Worm (Caenorhabditis elegans) whole organism, early embryonic: Measurements from ENCODE around the gene B0280.17.

ENCODE experiments used
- B0310.2 ChIP-seq: sonication (generic microtip); optimal IDR thresholded peaks from 2 replicates; lab custom pipeline; 2016; ENCODE audit warnings: mild to moderate bottlenecking, missing genetic modification characterization, missing compliant biosample characterization
- F13C5.2 ChIP-seq: sonication (generic microtip); optimal IDR thresholded peaks from 2 replicates; lab custom pipeline; 2017; ENCODE audit warnings: mild to moderate bottlenecking, missing genetic modification characterization, inconsistent platforms, missing compliant biosample characterization
- aly-1 ChIP-seq: sonication (generic microtip); optimal IDR thresholded peaks from 2 replicates; lab custom pipeline; 2016; ENCODE audit warnings: missing genetic modification characterization, missing compliant biosample characterization
- ama-1 ChIP-seq: fragments of 150-350 bp; optimal IDR thresholded peaks from 2 replicates; lab custom pipeline; 2014
- ceh-13 ChIP-seq: fragments of 200-800 bp; sonication (Bioruptor generic); optimal IDR thresholded peaks from 2 replicates; lab custom pipeline; 2018; ENCODE audit warnings: mild to moderate bottlenecking, missing genetic modification characterization, missing compliant biosample characterization
- ceh-36 ChIP-seq: sonication (generic microtip); optimal IDR thresholded peaks from 2 replicates; lab custom pipeline; 2016; ENCODE audit warnings: missing genetic modification characterization, inconsistent platforms, missing compliant biosample characterization
- ets-7 ChIP-seq: sonication (generic microtip); optimal IDR thresholded peaks from 2 replicates; lab custom pipeline; 2016; ENCODE audit warnings: missing genotype, missing genetic modification characterization, missing compliant biosample characterization
- flt-1 ChIP-seq: fragments of 200-800 bp; sonication (Bioruptor generic); IDR thresholded peaks from 2 replicates; pipeline ENCODE4 v1.3.6; 2022; ENCODE audit warnings: missing genetic modification characterization, missing compliant biosample characterization
- hmbx-1 ChIP-seq: sonication (generic microtip); optimal IDR thresholded peaks from 2 replicates; lab custom pipeline; 2016; ENCODE audit warnings: mild to moderate bottlenecking, missing genetic modification characterization, missing compliant biosample characterization
- hmg-4 ChIP-seq: fragments of 200-800 bp; sonication (Bioruptor generic); optimal IDR thresholded peaks from 2 replicates; lab custom pipeline; 2018; ENCODE audit warnings: mild to moderate bottlenecking, missing genetic modification characterization, missing compliant biosample characterization
- hnd-1 ChIP-seq: sonication (generic microtip); optimal IDR thresholded peaks from 2 replicates; lab custom pipeline; 2016; ENCODE audit warnings: missing genetic modification characterization, missing compliant biosample characterization
- pes-1 ChIP-seq: fragments of 200-800 bp; sonication (Bioruptor generic); IDR thresholded peaks from 2 replicates; pipeline ENCODE4 v1.3.6; 2022; ENCODE audit warnings: missing genetic modification reagents, missing genetic modification characterization, missing compliant biosample characterization
- scrt-1 ChIP-seq: fragments of 200-800 bp; sonication (Bioruptor generic); IDR thresholded peaks from 2 replicates; pipeline ENCODE4 v1.3.6; 2022; ENCODE audit warnings: missing genetic modification characterization, missing compliant biosample characterization
- sea-1 ChIP-seq: fragments of 200-800 bp; sonication (Bioruptor generic); conservative IDR thresholded peaks from 2 replicates; pipeline ENCODE4 v1.3.6; 2022; ENCODE audit warnings: missing genetic modification characterization, missing compliant biosample characterization
- tbx-11 ChIP-seq: fragments of 200-800 bp; sonication (Bioruptor generic); IDR thresholded peaks from 2 replicates; pipeline ENCODE4 v1.3.6; 2022; ENCODE audit warnings: missing genetic modification characterization, missing compliant biosample characterization
- tbx-37 ChIP-seq: fragments of 200-800 bp; sonication (Bioruptor generic); conservative IDR thresholded peaks from 2 replicates; pipeline ENCODE4 v1.3.6; 2022; ENCODE audit warnings: missing genetic modification reagents, missing genetic modification characterization, missing compliant biosample characterization
- tra-4 ChIP-seq: sonication (generic microtip); optimal IDR thresholded peaks from 2 replicates; lab custom pipeline; 2017; ENCODE audit warnings: missing genetic modification characterization, missing compliant biosample characterization

The B0280.17 gene

ce11 chrIII:7167568-7167937 is 31.6 kb upstream of the B0280.17 start, which contains the start of gene acs-4:
acs-4 (plus strand) TSS chrIII:7167838.
- TF ChIP-seq scrt-1 (no peak), ceh-36 (no peak), tbx-11 (no peak), tra-4 (tag; lab: Kevin White, UChicago) (no peak), F13C5.2 (tag; lab: Kevin White, UChicago) (no peak), aly-1 (tag; lab: Kevin White, UChicago) (no peak), hmg-4 (GFP tag; lab: Kevin White, UChicago) (no peak), B0310.2 (tag; lab: Kevin White, UChicago) (no peak), hnd-1 (tag; lab: Kevin White, UChicago) (no peak), sea-1 (GFP tag; lab: Robert Waterston, UW) (no peak), tbx-37 (no peak), hmbx-1 (tag; lab: Kevin White, UChicago) (no peak), ets-7 (tag; lab: Kevin White, UChicago) (no peak), flt-1 (GFP tag; lab: Robert Waterston, UW) (no peak), ceh-13 (no peak), ama-1 (no peak), pes-1 (GFP tag; lab: Robert Waterston, UW) (no peak)

DNA sequence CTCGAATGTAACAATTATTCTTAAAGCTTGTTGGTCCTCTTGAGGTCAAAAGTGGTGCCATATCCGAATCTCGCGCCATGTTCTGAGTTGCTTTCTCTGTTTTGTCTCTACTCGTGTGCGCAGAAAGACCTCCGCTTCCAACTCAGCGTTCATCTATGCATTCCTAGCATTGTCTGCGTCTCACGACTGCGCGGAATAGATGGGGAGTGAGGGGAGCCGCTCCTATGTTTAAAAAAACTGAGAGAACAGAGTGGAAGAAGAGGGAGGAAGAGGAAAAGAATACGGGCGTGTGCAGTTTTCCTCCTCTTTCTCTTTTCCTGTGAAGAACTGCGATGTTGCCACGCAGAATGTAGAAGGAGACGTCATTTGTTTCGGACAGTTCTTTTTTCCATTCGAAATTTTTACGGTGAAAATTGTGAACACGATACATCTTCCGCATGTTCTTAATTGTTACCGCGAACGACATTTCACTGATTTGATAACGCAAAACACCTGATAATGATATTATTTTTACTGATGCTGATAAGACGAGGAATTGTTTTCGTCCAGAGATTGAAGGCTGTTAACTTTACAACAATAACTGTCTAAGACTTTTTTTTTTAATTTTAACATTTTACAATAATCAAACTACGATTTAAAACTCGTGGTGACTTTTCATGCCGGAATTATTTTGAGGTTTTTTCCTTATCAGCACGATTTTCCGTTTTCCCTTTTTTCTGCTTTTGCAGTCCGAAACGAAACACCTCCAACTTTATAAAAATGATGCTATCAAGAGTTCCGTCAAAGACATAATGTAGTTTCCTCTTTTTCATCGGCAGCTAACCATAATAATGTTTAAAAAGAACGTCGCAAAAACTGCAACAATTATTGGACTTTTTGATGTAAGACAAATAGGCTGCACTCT is 31.0 kb upstream of the B0280.17 start:
- TF ChIP-seq hmg-4 (GFP tag; lab: Kevin White, UChicago) = no peak
- TF ChIP-seq sea-1 (GFP tag; lab: Robert Waterston, UW) = no peak
- TF ChIP-seq flt-1 (GFP tag; lab: Robert Waterston, UW) = no peak
- TF ChIP-seq ama-1 = no peak
- TF ChIP-seq F13C5.2 (tag; lab: Kevin White, UChicago) = no peak
- TF ChIP-seq ets-7 (tag; lab: Kevin White, UChicago) = no peak
- TF ChIP-seq tbx-37 = no peak
- TF ChIP-seq scrt-1 = no peak
- TF ChIP-seq pes-1 (GFP tag; lab: Robert Waterston, UW) = no peak
- no peak for TF ChIP-seq B0310.2 (tag; lab: Kevin White, UChicago)

DNA sequence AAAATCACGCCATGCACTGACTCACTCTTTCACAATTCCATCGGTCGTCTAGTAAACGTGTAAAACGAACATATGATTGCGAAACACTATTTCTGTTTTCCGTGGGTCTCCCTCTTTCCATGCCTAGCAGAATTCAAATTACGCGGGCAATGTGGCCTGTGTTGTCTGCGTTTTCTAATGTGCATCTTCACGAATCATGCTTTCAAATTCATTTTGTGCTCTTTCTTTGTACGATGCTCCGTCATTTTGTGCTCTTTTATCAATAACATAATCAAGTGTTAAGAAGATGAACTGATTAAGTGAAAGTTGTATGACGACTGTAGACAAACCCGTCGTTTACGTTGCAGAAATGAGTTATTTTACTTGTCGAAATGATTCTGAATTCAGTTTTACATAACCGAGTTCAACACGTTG is 29.9 kb upstream of the B0280.17 start:
- TF ChIP-seq tbx-37 (no peak), flt-1 (GFP tag; lab: Robert Waterston, UW) (no peak), ets-7 (tag; lab: Kevin White, UChicago) (no peak)

DNA sequence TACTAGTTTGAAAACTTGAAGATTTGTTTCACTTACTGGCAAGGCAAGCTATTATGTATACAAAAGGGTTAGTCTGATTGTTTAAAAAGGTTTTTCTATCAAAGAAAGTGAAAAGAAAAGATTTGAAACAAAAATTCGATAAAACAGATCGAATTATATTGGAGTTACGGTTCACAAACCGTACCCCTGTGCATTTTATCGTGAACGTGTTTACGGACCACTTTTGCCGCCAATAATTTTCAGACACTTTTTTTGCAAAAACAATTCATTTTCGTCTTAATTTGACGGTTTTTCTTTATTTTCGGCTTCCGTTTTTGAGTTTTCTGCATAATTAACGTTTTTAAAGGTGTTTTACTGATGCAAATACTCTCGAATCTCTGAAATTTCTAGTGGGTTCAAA is 29.4 kb upstream of the B0280.17 start:
- TF ChIP-seq F13C5.2 (tag; lab: Kevin White, UChicago) (no peak), ama-1 (no peak), scrt-1 (no peak), hmg-4 (GFP tag; lab: Kevin White, UChicago) (no peak), aly-1 (tag; lab: Kevin White, UChicago) (no peak), hmbx-1 (tag; lab: Kevin White, UChicago) (no peak), B0310.2 (tag; lab: Kevin White, UChicago) (no peak), flt-1 (GFP tag; lab: Robert Waterston, UW) (no peak), ceh-13 (no peak), tra-4 (tag; lab: Kevin White, UChicago) (no peak), ceh-36 (no peak), tbx-37 (no peak), sea-1 (GFP tag; lab: Robert Waterston, UW) (no peak), hnd-1 (tag; lab: Kevin White, UChicago) (no peak), tbx-11 (no peak), pes-1 (GFP tag; lab: Robert Waterston, UW) (no peak), ets-7 (tag; lab: Kevin White, UChicago) (no peak)

ce11 chrIII:7162065-7162762 is 26.3 kb upstream of the B0280.17 start, which contains the start of the genes syf-2 and K04G7.1:
syf-2 (minus strand) TSS chrIII:7162115.
K04G7.1 (plus strand) TSS chrIII:7162712.
- peak; percentile 75 for TF ChIP-seq F13C5.2 (tag; lab: Kevin White, UChicago)
- no peak for TF ChIP-seq aly-1 (tag; lab: Kevin White, UChicago)
- peak; percentile 69 for TF ChIP-seq hmg-4 (GFP tag; lab: Kevin White, UChicago)
- TF ChIP-seq hmbx-1 (tag; lab: Kevin White, UChicago) = no peak

DNA sequence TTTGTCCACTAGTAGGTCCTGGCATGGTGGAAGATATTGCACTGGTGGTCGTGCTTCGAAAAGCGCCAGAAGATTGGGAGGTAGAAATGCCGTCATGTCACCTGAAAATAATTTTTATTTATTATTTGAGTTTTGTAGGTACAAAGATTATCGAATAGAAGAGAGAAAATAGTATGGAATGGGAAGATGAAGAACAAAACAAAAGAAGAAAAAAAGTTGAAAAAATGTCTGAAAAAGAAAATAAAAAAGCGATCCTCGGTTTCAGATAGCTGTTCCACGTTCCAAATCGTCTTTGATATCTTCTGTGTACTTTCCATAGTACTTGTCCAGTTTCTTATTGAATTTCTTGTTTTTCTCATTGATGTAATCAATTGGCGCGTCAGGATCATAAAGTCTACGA is 25.1 kb upstream of the B0280.17 start, which contains the start of gene rnp-7:
Gene rnp-7, minus strand, starts transcription at position 101 of the 400 bp plus-strand sequence.
- no peak for TF ChIP-seq tbx-37
- no peak for TF ChIP-seq flt-1 (GFP tag; lab: Robert Waterston, UW)
- no peak for TF ChIP-seq ceh-13
- no peak for TF ChIP-seq ets-7 (tag; lab: Kevin White, UChicago)
- TF ChIP-seq pes-1 (GFP tag; lab: Robert Waterston, UW) = no peak
- TF ChIP-seq tra-4 (tag; lab: Kevin White, UChicago) = no peak
- no peak for TF ChIP-seq hmg-4 (GFP tag; lab: Kevin White, UChicago)
- no peak for TF ChIP-seq aly-1 (tag; lab: Kevin White, UChicago)
- no peak for TF ChIP-seq ama-1
- no peak for TF ChIP-seq F13C5.2 (tag; lab: Kevin White, UChicago)
- TF ChIP-seq scrt-1 = no peak
- TF ChIP-seq sea-1 (GFP tag; lab: Robert Waterston, UW) = no peak
- TF ChIP-seq hmbx-1 (tag; lab: Kevin White, UChicago) = no peak
- no peak for TF ChIP-seq tbx-11
- TF ChIP-seq ceh-36 = no peak
- TF ChIP-seq B0310.2 (tag; lab: Kevin White, UChicago) = no peak
- TF ChIP-seq hnd-1 (tag; lab: Kevin White, UChicago) = no peak

DNA sequence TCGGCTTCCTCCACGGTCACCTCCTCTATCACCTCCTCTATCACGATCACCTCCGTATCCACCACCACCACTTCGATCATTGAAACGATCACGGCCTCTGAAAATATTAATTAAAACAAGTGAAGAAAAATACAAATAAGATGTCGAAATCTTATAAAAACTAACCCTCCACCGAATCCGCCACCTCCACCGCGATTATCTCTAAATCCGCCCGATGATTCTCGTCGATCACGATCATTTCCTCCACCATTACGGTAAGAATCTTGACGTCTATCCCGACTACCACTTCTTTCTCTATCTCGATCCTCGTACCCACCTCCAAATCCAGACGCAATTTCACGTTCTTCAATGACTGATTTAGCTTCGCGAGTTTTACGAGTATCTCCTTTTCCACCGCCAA is 23.3 kb upstream of the B0280.17 start:
- TF ChIP-seq ceh-36 (no peak), pes-1 (GFP tag; lab: Robert Waterston, UW) (no peak), scrt-1 (no peak), F13C5.2 (tag; lab: Kevin White, UChicago) (no peak), sea-1 (GFP tag; lab: Robert Waterston, UW) (no peak), tbx-11 (no peak), tra-4 (tag; lab: Kevin White, UChicago) (no peak), tbx-37 (no peak), hmg-4 (GFP tag; lab: Kevin White, UChicago) (no peak), flt-1 (GFP tag; lab: Robert Waterston, UW) (no peak), hmbx-1 (tag; lab: Kevin White, UChicago) (no peak), ets-7 (tag; lab: Kevin White, UChicago) (no peak), hnd-1 (tag; lab: Kevin White, UChicago) (no peak), B0310.2 (tag; lab: Kevin White, UChicago) (no peak), ama-1 (no peak), aly-1 (tag; lab: Kevin White, UChicago) (no peak), ceh-13 (no peak)
